Worm (Caenorhabditis elegans) whole organism, L3 larva: ENCODE data around the gene C17B7.10.

Experiments used
- egl-27 ChIP-seq: sonication (generic microtip); optimal IDR thresholded peaks from 4 replicates; lab custom pipeline; 2017; ENCODE audit warnings: missing biosample characterization, missing genetic modification reagents, missing genetic modification characterization
- elt-1 ChIP-seq: fragments of 150-350 bp; optimal IDR thresholded peaks from 2 replicates; lab custom pipeline; 2014; ENCODE audit warnings: missing biosample characterization, missing genetic modification characterization
- fkh-10 ChIP-seq: sonication (generic microtip); optimal IDR thresholded peaks from 2 replicates; lab custom pipeline; 2017; ENCODE audit warnings: missing biosample characterization, missing genetic modification reagents, missing genetic modification characterization
- lin-15B ChIP-seq: fragments of 150-350 bp; optimal IDR thresholded peaks from 2 replicates; lab custom pipeline; 2014; ENCODE audit warnings: missing biosample characterization, missing genetic modification characterization
- nhr-12 ChIP-seq: fragments of 150-350 bp; optimal IDR thresholded peaks from 2 replicates; lab custom pipeline; 2014; ENCODE audit warnings: missing biosample characterization, missing genetic modification characterization
- nhr-25 ChIP-seq: sonication (generic microtip); optimal IDR thresholded peaks from 2 replicates; lab custom pipeline; 2017; ENCODE audit warnings: missing biosample characterization, missing genetic modification characterization
- nhr-28 ChIP-seq: fragments of 150-350 bp; optimal IDR thresholded peaks from 2 replicates; lab custom pipeline; 2014; ENCODE audit warnings: missing biosample characterization, missing genetic modification characterization
- pha-4 ChIP-seq: fragments of 150-350 bp; optimal IDR thresholded peaks from 2 replicates; lab custom pipeline; 2014; ENCODE audit warnings: missing biosample characterization, missing genetic modification reagents, missing genetic modification characterization
- snpc-4 ChIP-seq: fragments of 150-350 bp; optimal IDR thresholded peaks from 2 replicates; lab custom pipeline; 2014; ENCODE audit warnings: missing biosample characterization, missing genetic modification characterization
- unc-39 ChIP-seq: sonication (generic microtip); optimal IDR thresholded peaks from 4 replicates; lab custom pipeline; 2017; ENCODE audit warnings: missing biosample characterization, missing genetic modification characterization
- zag-1 ChIP-seq: fragments of 150-350 bp; optimal IDR thresholded peaks from 2 replicates; lab custom pipeline; 2014; ENCODE audit warnings: missing biosample characterization, missing genetic modification characterization
- ztf-4 ChIP-seq: fragments of 150-350 bp; optimal IDR thresholded peaks from 2 replicates; lab custom pipeline; 2014; ENCODE audit warnings: missing biosample characterization, missing genetic modification characterization

DNA sequence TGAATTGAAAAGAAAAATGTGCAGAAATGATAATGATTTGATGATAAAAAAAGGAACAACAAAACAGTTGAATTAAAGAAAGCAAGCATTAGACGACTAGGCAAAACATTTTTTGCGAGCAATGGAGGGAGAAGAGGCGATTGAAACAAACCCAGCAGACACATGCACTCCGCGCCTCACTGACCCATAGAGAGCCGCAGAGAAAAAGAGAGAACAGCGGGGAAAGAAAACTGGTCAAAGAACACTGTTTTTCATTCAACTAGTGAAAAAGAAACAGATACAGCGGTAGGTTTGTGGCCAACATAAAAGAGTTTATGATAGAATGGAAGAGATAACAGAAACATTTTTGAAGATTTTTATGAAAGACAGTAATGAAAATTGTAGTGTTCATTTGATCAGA lies 46.5 kb upstream of the C17B7.10 start:
- TF ChIP-seq ztf-4 (tag; lab: Kevin White, UChicago): no peak
- no peak for TF ChIP-seq elt-1 (tag; lab: Kevin White, UChicago)
- TF ChIP-seq egl-27: no peak
- TF ChIP-seq nhr-12 (tag; lab: Kevin White, UChicago): no peak
- no peak for TF ChIP-seq lin-15B
- no peak for TF ChIP-seq nhr-28 (tag; lab: Kevin White, UChicago)
- no peak for TF ChIP-seq fkh-10 (GFP tag; lab: Kevin White, UChicago)
- TF ChIP-seq nhr-25 (tag; lab: Kevin White, UChicago): no peak
- TF ChIP-seq pha-4: no peak
- no peak for TF ChIP-seq unc-39 (tag; lab: Kevin White, UChicago)
- no peak for TF ChIP-seq snpc-4 (tag; lab: Kevin White, UChicago)
- no peak for TF ChIP-seq zag-1
